Worm (Caenorhabditis elegans) whole organism, young adult: ENCODE results near the gene pgl-1.

ENCODE experiments used
- D2030.7 ChIP-seq: fragments of 200-800 bp; sonication (Bioruptor generic); IDR thresholded peaks from 2 replicates; pipeline ENCODE4 v1.3.6; 2022; ENCODE audit warnings: missing genetic modification reagents, missing genetic modification characterization, missing compliant biosample characterization
- F37B4.10 ChIP-seq: fragments of 200-800 bp; sonication (Bioruptor generic); IDR thresholded peaks from 2 replicates; pipeline ENCODE4 v1.3.6; 2022; ENCODE audit warnings: missing genetic modification characterization, missing compliant biosample characterization
- K11D2.4 ChIP-seq: fragments of 200-800 bp; sonication (Bioruptor generic); IDR thresholded peaks from 2 replicates; pipeline ENCODE4 v1.3.6; 2022; ENCODE audit warnings: missing genetic modification reagents, missing genetic modification characterization, missing compliant biosample characterization
- T26A5.8 ChIP-seq: sonication (generic microtip); optimal IDR thresholded peaks from 2 replicates; lab custom pipeline; 2016; ENCODE audit warnings: missing genetic modification characterization, missing compliant biosample characterization
- Y67H2A.10 ChIP-seq: fragments of 200-800 bp; sonication (Bioruptor generic); conservative IDR thresholded peaks from 2 replicates; pipeline ENCODE4 v1.3.6; 2022; ENCODE audit warnings: missing genetic modification reagents, missing genetic modification characterization, missing compliant biosample characterization
- Y95B8A.8 ChIP-seq: fragments of 200-800 bp; sonication (Bioruptor generic); IDR thresholded peaks from 2 replicates; pipeline ENCODE4 v1.3.6; 2022; ENCODE audit warnings: missing genetic modification reagents, missing genetic modification characterization, missing compliant biosample characterization
- athp-1 ChIP-seq: sonication (generic microtip); optimal IDR thresholded peaks from 2 replicates; lab custom pipeline; 2017; ENCODE audit warnings: mild to moderate bottlenecking, missing genetic modification characterization, missing compliant biosample characterization
- dpl-1 ChIP-seq: fragments of 150-350 bp; optimal IDR thresholded peaks from 2 replicates; lab custom pipeline; 2014; ENCODE audit warnings: missing biosample characterization, missing genetic modification reagents, missing genetic modification characterization
- efl-1 ChIP-seq: fragments of 150-350 bp; optimal IDR thresholded peaks from 2 replicates; lab custom pipeline; 2014; ENCODE audit warnings: missing biosample characterization, missing genetic modification reagents, missing genetic modification characterization
- hmg-1.2 ChIP-seq: fragments of 200-800 bp; sonication (Bioruptor generic); IDR thresholded peaks from 2 replicates; pipeline ENCODE4 v1.3.6; 2022; ENCODE audit warnings: missing genetic modification reagents, missing genetic modification characterization, missing compliant biosample characterization
- lin-26 ChIP-seq: fragments of 200-800 bp; sonication (Bioruptor generic); IDR thresholded peaks from 2 replicates; pipeline ENCODE4 v1.3.6; 2022; ENCODE audit warnings: missing genetic modification reagents, missing genetic modification characterization, missing compliant biosample characterization
- mel-28 ChIP-seq: sonication (generic microtip); optimal IDR thresholded peaks from 2 replicates; lab custom pipeline; 2016; ENCODE audit warnings: borderline replicate concordance, mild to moderate bottlenecking, missing genetic modification characterization, missing compliant biosample characterization
- sea-2 ChIP-seq: fragments of 200-800 bp; sonication (Bioruptor generic); IDR thresholded peaks from 2 replicates; pipeline ENCODE4 v1.3.6; 2022; ENCODE audit warnings: missing genetic modification characterization, missing compliant biosample characterization
- ztf-18 ChIP-seq: sonication (generic microtip); optimal IDR thresholded peaks from 2 replicates; lab custom pipeline; 2016; ENCODE audit warnings: missing genotype, mild to moderate bottlenecking, missing genetic modification characterization, missing compliant biosample characterization

ce11 chrIV:6959483-6959882, 17.6 kb downstream of the pgl-1 start:
- TF ChIP-seq lin-26 (GFP tag; lab: Robert Waterston, UW) (no peak), T26A5.8 (tag; lab: Kevin White, UChicago) (no peak), hmg-1.2 (GFP tag; lab: Robert Waterston, UW) (no peak), dpl-1 (no peak), sea-2 (GFP tag; lab: Robert Waterston, UW) (no peak), Y95B8A.8 (GFP tag; lab: Robert Waterston, UW) (no peak), efl-1 (GFP tag; lab: Kevin White, UChicago) (no peak), K11D2.4 (GFP tag; lab: Robert Waterston, UW) (no peak), ztf-18 (tag; lab: Kevin White, UChicago) (no peak), Y67H2A.10 (GFP tag; lab: Robert Waterston, UW) (no peak), D2030.7 (no peak), mel-28 (no peak), F37B4.10 (GFP tag; lab: Robert Waterston, UW) (no peak), athp-1 (tag; lab: Kevin White, UChicago) (no peak)
